Worm (Caenorhabditis elegans): ENCODE results near the gene T04A6.1.

T04A6.1 gene

DNA sequence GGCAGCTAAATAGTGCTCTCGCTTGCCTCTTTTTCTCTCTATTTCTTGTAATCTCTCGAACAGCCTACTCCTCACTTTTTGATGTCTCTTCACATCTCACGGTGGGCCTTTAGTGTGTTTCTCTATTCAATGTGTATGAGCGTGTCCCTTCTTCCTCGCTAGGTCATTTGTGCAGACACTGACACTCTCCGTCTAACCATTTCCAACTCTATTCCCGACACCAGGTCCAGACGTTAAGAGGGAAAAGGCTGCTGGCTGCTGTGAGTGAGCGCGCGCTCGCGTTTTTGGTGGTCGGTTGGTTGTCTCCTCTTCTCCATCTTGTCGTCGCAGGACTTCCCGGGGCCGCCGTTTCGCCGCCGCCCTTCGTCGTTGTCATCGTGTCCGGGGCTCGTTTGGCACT, 43.1 kb downstream of the T04A6.1 start (continued):
- TF ChIP-seq nhr-11 (tag; optimal IDR thresholded peaks at IDR 0.05) (no peak), mml-1 (tag; optimal IDR thresholded peaks at IDR 0.05) (no peak), ztf-11 (tag; optimal IDR thresholded peaks at IDR 0.05) (no peak), fos-1 (tag; optimal IDR thresholded peaks at IDR 0.05) (no peak), jun-1 (tag; optimal IDR thresholded peaks at IDR 0.05) (no peak), daf-12 (tag; optimal IDR thresholded peaks at IDR 0.05) (no peak), pha-4 (tag; optimal IDR thresholded peaks at IDR 0.05) (no peak), ama-1 (optimal IDR thresholded peaks at IDR 0.05) (no peak), ceh-28 (tag; optimal IDR thresholded peaks at IDR 0.05) (no peak), aly-2 (tag; optimal IDR thresholded peaks at IDR 0.05) (no peak), nhr-28 (tag; optimal IDR thresholded peaks at IDR 0.05) (no peak), zag-1 (tag; optimal IDR thresholded peaks at IDR 0.05) (no peak), skn-1 (tag; optimal IDR thresholded peaks at IDR 0.05) (no peak), hmg-11 (tag; optimal IDR thresholded peaks at IDR 0.05) (peak; percentile 69), ceh-16 (tag; optimal IDR thresholded peaks at IDR 0.05) (no peak), elt-2 (tag; optimal IDR thresholded peaks at IDR 0.05) (no peak), nhr-76 (tag; optimal IDR thresholded peaks at IDR 0.05) (no peak)

DNA sequence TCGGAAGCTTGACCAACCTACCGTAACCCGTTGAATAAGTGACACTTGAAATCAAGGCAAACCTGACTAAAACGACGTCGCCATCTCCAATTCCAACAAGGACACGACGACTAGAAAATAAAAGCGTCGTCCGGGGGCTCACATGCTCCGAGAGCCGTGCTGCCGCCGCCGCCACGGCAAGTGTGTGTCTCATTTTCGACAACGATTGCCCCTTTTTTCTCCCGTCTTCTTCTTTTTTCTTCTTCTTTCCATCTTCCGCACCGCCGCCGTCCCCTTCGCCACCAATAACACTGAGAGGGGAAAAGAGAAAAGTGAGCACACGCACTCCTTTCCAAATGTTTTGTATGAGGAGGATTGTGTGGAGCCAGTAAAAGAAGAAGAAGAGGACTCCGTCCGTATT, 44.8 kb downstream of the T04A6.1 start:
- TF ChIP-seq aly-2 (tag; optimal IDR thresholded peaks at IDR 0.05) = no peak
- no peak for TF ChIP-seq R02D3.7 (tag; optimal IDR thresholded peaks at IDR 0.05)

- TF ChIP-seq mml-1 (tag; optimal IDR thresholded peaks at IDR 0.05) (no peak), elt-3 (tag; optimal IDR thresholded peaks at IDR 0.05) (no peak), lin-39 (tag; optimal IDR thresholded peaks at IDR 0.05) (no peak), fos-1 (tag; optimal IDR thresholded peaks at IDR 0.05) (no peak), ZK546.5 (tag; optimal IDR thresholded peaks at IDR 0.05) (no peak), nhr-12 (tag; optimal IDR thresholded peaks at IDR 0.05) (no peak), nhr-237 (tag; optimal IDR thresholded peaks at IDR 0.05) (no peak), tbx-2 (tag; optimal IDR thresholded peaks at IDR 0.05) (no peak), elt-1 (tag; optimal IDR thresholded peaks at IDR 0.05) (no peak), ztf-11 (tag; optimal IDR thresholded peaks at IDR 0.05) (no peak), daf-12 (tag; optimal IDR thresholded peaks at IDR 0.05) (no peak), nhr-11 (tag; optimal IDR thresholded peaks at IDR 0.05) (no peak), ceh-16 (tag; optimal IDR thresholded peaks at IDR 0.05) (no peak), nhr-28 (tag; optimal IDR thresholded peaks at IDR 0.05) (no peak), nfya-1 (tag; optimal IDR thresholded peaks at IDR 0.05; ENCODE audit: insufficient read depth) (no peak)
Measured at ce11 chrIII:7661978-7662377, 45.6 kb downstream of the T04A6.1 start, which contains the start of gene lido-18. Gene lido-18 (plus strand): TSS chrIII:7662278.

ce11 chrIII:7665928-7666327, 49.6 kb downstream of the T04A6.1 start:
- TF ChIP-seq mdl-1 (tag; optimal IDR thresholded peaks at IDR 0.05) = no peak
- TF ChIP-seq R02D3.7 (tag; optimal IDR thresholded peaks at IDR 0.05) = no peak
- no peak for TF ChIP-seq lin-39 (tag; optimal IDR thresholded peaks at IDR 0.05)
- no peak for TF ChIP-seq nhr-12 (tag; optimal IDR thresholded peaks at IDR 0.05)
- TF ChIP-seq nfya-1 (tag; optimal IDR thresholded peaks at IDR 0.05; ENCODE audit: insufficient read depth) = no peak
- TF ChIP-seq sea-2 (GFP tag; optimal IDR thresholded peaks at IDR 0.05) = no peak
- no peak for TF ChIP-seq daf-12 (tag; optimal IDR thresholded peaks at IDR 0.05)
- TF ChIP-seq ztf-11 (tag; optimal IDR thresholded peaks at IDR 0.05) = no peak
- TF ChIP-seq ztf-4 (tag; optimal IDR thresholded peaks at IDR 0.05) = no peak
- TF ChIP-seq egl-5 (tag; optimal IDR thresholded peaks at IDR 0.05) = no peak
- no peak for TF ChIP-seq zag-1 (tag; optimal IDR thresholded peaks at IDR 0.05)
- no peak for TF ChIP-seq fkh-10 (GFP tag; optimal IDR thresholded peaks at IDR 0.05)
- TF ChIP-seq elt-3 (tag; optimal IDR thresholded peaks at IDR 0.05) = no peak
- TF ChIP-seq nhr-77 (tag; optimal IDR thresholded peaks at IDR 0.05) = no peak
- TF ChIP-seq egl-27 (tag; optimal IDR thresholded peaks at IDR 0.05) = no peak
- no peak for TF ChIP-seq eor-1 (tag; optimal IDR thresholded peaks at IDR 0.05)
- TF ChIP-seq tbx-2 (tag; optimal IDR thresholded peaks at IDR 0.05) = no peak
- no peak for TF ChIP-seq lin-15B (tag; optimal IDR thresholded peaks at IDR 0.05)

Measured in whole organism, L3 larva.